Worm (Caenorhabditis elegans) whole organism, L4 larva: ENCODE data around the gene M05D6.1.

Experiments
- F26F4.8 ChIP-seq: fragments of 200-800 bp; sonication (Bioruptor generic); conservative IDR thresholded peaks from 2 replicates; pipeline ENCODE4 v1.3.6; 2022; ENCODE audit warnings: missing genetic modification characterization, missing compliant biosample characterization
- ces-1 ChIP-seq: fragments of 150-350 bp; sonication (generic microtip); optimal IDR thresholded peaks from 4 replicates; lab custom pipeline; 2014; ENCODE audit warnings: missing biosample characterization, missing genetic modification reagents, missing genetic modification characterization
- dmd-9 ChIP-seq: fragments of 200-800 bp; sonication (Bioruptor generic); IDR thresholded peaks from 2 replicates; pipeline ENCODE4 v1.3.6; 2022; ENCODE audit warnings: missing genetic modification reagents, missing genetic modification characterization, missing compliant biosample characterization
- egl-27 ChIP-seq: sonication (generic microtip); optimal IDR thresholded peaks from 3 replicates; lab custom pipeline; 2017; ENCODE audit warnings: missing biosample characterization, missing genetic modification reagents, missing genetic modification characterization
- egl-43 ChIP-seq: fragments of 200-800 bp; sonication (Bioruptor generic); IDR thresholded peaks from 2 replicates; pipeline ENCODE4 v1.3.6; 2022; ENCODE audit warnings: missing genetic modification reagents, missing genetic modification characterization, missing compliant biosample characterization
- lin-13 ChIP-seq: fragments of 150-350 bp; optimal IDR thresholded peaks from 2 replicates; lab custom pipeline; 2014; ENCODE audit warnings: missing biosample characterization, missing genetic modification reagents, missing genetic modification characterization
- lsy-2 ChIP-seq, 2 experiments: fragments of 150-350 bp in 1 of 2; sonication (generic microtip) in 1 of 2; optimal IDR thresholded peaks; 2 replicates each; lab custom pipeline; 2014 to 2017; ENCODE audit warnings: missing biosample characterization in 2 of 2, missing genetic modification characterization in 2 of 2
- nhr-237 ChIP-seq: sonication (generic microtip); optimal IDR thresholded peaks from 2 replicates; lab custom pipeline; 2017; ENCODE audit warnings: missing biosample characterization, missing genetic modification characterization
- nhr-28 ChIP-seq: fragments of 150-350 bp; optimal IDR thresholded peaks from 2 replicates; lab custom pipeline; 2014; ENCODE audit warnings: missing biosample characterization, missing genetic modification characterization
- nhr-41 ChIP-seq: fragments of 200-800 bp; sonication (Bioruptor generic); IDR thresholded peaks from 2 replicates; pipeline ENCODE4 v1.3.6; 2022; ENCODE audit warnings: missing genetic modification reagents, missing genetic modification characterization, missing compliant biosample characterization
- sdz-12 ChIP-seq: fragments of 200-800 bp; sonication (Bioruptor generic); optimal IDR thresholded peaks from 2 replicates; lab custom pipeline; 2018; ENCODE audit warnings: mild to moderate bottlenecking, missing genetic modification characterization, missing compliant biosample characterization

DNA sequence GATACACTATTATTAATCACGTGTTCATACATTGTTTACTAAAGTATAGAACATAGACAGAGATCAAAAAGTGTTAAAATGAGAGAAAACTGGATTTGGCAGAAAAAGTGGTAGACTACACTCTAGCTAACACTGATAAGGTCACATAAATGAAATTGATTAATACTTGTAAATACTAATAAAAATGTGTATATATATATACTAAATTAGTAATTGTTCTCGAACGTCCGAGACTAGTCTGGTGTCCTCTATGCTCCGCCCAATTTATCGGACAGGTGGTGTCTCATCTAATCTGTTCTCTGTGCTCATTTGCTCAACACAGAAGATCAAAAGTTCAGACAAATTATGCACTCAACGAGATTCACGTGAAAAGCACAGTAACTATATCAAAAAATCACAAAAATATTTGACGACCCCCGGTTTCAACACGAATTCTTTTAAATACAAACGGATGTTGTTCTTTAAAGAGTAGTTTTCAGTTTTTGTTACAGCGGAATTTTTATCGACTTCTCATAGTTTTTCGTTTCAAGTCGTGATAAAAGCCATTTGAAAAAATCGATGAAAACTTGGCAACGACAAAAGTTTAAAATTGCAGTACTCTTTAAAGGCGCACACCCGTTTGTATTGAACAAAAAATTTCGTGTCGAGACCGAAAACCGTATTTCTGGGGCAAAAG lies 6.0 kb upstream of the M05D6.1 start:
- TF ChIP-seq dmd-9 (GFP tag; lab: Robert Waterston, UW) (no peak), egl-27 (no peak), lsy-2 (tag; optimal IDR thresholded peaks at IDR 0.05; lab: Kevin White, UChicago) (peak in 1 of 2 experiments; percentile 52), F26F4.8 (no peak), egl-43 (GFP tag; lab: Robert Waterston, UW) (no peak), nhr-41 (GFP tag; lab: Robert Waterston, UW) (no peak), ces-1 (no peak), sdz-12 (no peak), lin-13 (GFP tag; lab: Kevin White, UChicago) (no peak), nhr-237 (tag; lab: Kevin White, UChicago) (no peak), nhr-28 (peak; percentile 24)
